Fruit fly (Drosophila melanogaster) whole organism, embryonic: ENCODE data around the gene dock.
A peak's percentile ranks its signal among the peaks of the same experiment; 100 is the strongest.

Experiments
- Adf1 ChIP-seq: fragments of 200-800 bp; sonication (Bioruptor generic); IDR thresholded peaks from 2 replicates; pipeline ENCODE4 v1.3.6; 2022; ENCODE audit warnings: missing biosample characterization, missing genetic modification characterization
- Atf-2 ChIP-seq: fragments of 200-800 bp; sonication (Bioruptor generic); optimal IDR thresholded peaks from 2 replicates; lab custom pipeline; 2016; ENCODE audit warnings: missing biosample characterization, missing genetic modification characterization
- BEAF-32 ChIP-seq: fragments of 200-800 bp; sonication (Bioruptor generic); optimal IDR thresholded peaks from 3 replicates; lab custom pipeline; 2017; ENCODE audit warnings: missing biosample characterization, missing genetic modification characterization, mild to moderate bottlenecking, moderate library complexity, missing genetic modification reagents
- Bdp1 ChIP-seq: fragments of 200-800 bp; sonication (Bioruptor generic); optimal IDR thresholded peaks from 3 replicates; lab custom pipeline; 2016; ENCODE audit warnings: missing biosample characterization, missing genetic modification characterization
- BtbVII ChIP-seq: fragments of 200-800 bp; sonication (Bioruptor generic); optimal IDR thresholded peaks from 3 replicates; lab custom pipeline; 2017; ENCODE audit warnings: missing biosample characterization, mild to moderate bottlenecking, missing genetic modification characterization
- CG10462 ChIP-seq: fragments of 200-800 bp; sonication (Bioruptor generic); optimal IDR thresholded peaks from 2 replicates; lab custom pipeline; 2016; ENCODE audit warnings: missing biosample characterization, missing genetic modification characterization
- CG11504 ChIP-seq: fragments of 200-800 bp; sonication (Bioruptor generic); optimal IDR thresholded peaks from 3 replicates; lab custom pipeline; 2019; ENCODE audit warnings: missing biosample characterization, mild to moderate bottlenecking, missing genetic modification characterization, moderate library complexity
- CG12942 ChIP-seq: fragments of 200-800 bp; sonication (Bioruptor generic); optimal IDR thresholded peaks from 3 replicates; lab custom pipeline; 2016; ENCODE audit warnings: missing biosample characterization, missing genetic modification characterization
- CG14667 ChIP-seq: fragments of 200-800 bp; sonication (Bioruptor generic); IDR thresholded peaks from 2 replicates; pipeline ENCODE4 v1.3.6; 2022; ENCODE audit warnings: missing biosample characterization, missing genetic modification characterization
- CG15696 ChIP-seq: fragments of 200-800 bp; sonication (Bioruptor generic); optimal IDR thresholded peaks from 2 replicates; lab custom pipeline; 2019; ENCODE audit warnings: missing biosample characterization, mild to moderate bottlenecking, missing genetic modification characterization, moderate library complexity
- CG2712 ChIP-seq: fragments of 200-800 bp; optimal IDR thresholded peaks from 3 replicates; lab custom pipeline; 2019; ENCODE audit warnings: missing biosample characterization, mild to moderate bottlenecking, missing genetic modification characterization, moderate library complexity
- CG31224 ChIP-seq: fragments of 200-800 bp; sonication (Bioruptor generic); IDR thresholded peaks from 2 replicates; pipeline ENCODE4 v1.3.6; 2022; ENCODE audit warnings: missing biosample characterization, missing genetic modification characterization
- CG33557 ChIP-seq: fragments of 200-800 bp; sonication (Bioruptor generic); optimal IDR thresholded peaks from 2 replicates; lab custom pipeline; 2019; ENCODE audit warnings: missing biosample characterization, mild to moderate bottlenecking, missing genetic modification characterization, moderate library complexity
- CG3995 ChIP-seq: fragments of 200-800 bp; sonication (Bioruptor generic); optimal IDR thresholded peaks from 3 replicates; lab custom pipeline; 2016; ENCODE audit warnings: missing biosample characterization, missing genetic modification characterization
- CG4854 ChIP-seq: fragments of 200-800 bp; sonication (Bioruptor generic); optimal IDR thresholded peaks from 2 replicates; lab custom pipeline; 2016; ENCODE audit warnings: missing biosample characterization, missing genetic modification characterization, inconsistent platforms
- CG6654 ChIP-seq: fragments of 200-800 bp; sonication (Bioruptor generic); optimal IDR thresholded peaks from 2 replicates; lab custom pipeline; 2017; ENCODE audit warnings: missing biosample characterization, mild to moderate bottlenecking, missing genetic modification characterization
- CG7786 ChIP-seq: fragments of 200-800 bp; sonication (Bioruptor generic); optimal IDR thresholded peaks from 2 replicates; lab custom pipeline; 2016; ENCODE audit warnings: missing biosample characterization, missing genetic modification characterization
- CG8944 ChIP-seq: fragments of 200-800 bp; sonication (Bioruptor generic); optimal IDR thresholded peaks from 3 replicates; lab custom pipeline; 2016; ENCODE audit warnings: missing biosample characterization, missing genetic modification characterization
- CG9797 ChIP-seq: fragments of 200-800 bp; sonication (Bioruptor generic); optimal IDR thresholded peaks from 3 replicates; lab custom pipeline; 2018; ENCODE audit warnings: missing biosample characterization, mild to moderate bottlenecking, missing genetic modification characterization
- CTCF ChIP-seq: fragments of 200-800 bp; sonication (Bioruptor generic); optimal IDR thresholded peaks from 2 replicates; lab custom pipeline; 2017; ENCODE audit warnings: missing biosample characterization, mild to moderate bottlenecking, missing genetic modification characterization, moderate library complexity
- CkIIα-i1 ChIP-seq: fragments of 200-800 bp; sonication (Bioruptor generic); IDR thresholded peaks from 2 replicates; pipeline ENCODE4 v1.3.6; 2022; ENCODE audit warnings: missing biosample characterization, missing genetic modification characterization
- Deaf1 ChIP-seq: fragments of 200-800 bp; optimal IDR thresholded peaks from 3 replicates; lab custom pipeline; 2019; ENCODE audit warnings: missing biosample characterization, mild to moderate bottlenecking, missing genetic modification characterization, moderate library complexity
- Dek ChIP-seq: fragments of 200-800 bp; sonication (Bioruptor generic); optimal IDR thresholded peaks from 3 replicates; lab custom pipeline; 2019; ENCODE audit warnings: missing biosample characterization, mild to moderate bottlenecking, missing genetic modification characterization, moderate library complexity
- Dref ChIP-seq: fragments of 200-800 bp; sonication (Bioruptor generic); IDR thresholded peaks from 2 replicates; pipeline ENCODE4 v1.3.6; 2022; ENCODE audit warnings: missing biosample characterization, missing genetic modification characterization
- Drgx ChIP-seq: fragments of 200-800 bp; sonication (Bioruptor generic); IDR thresholded peaks from 2 replicates; pipeline ENCODE4 v1.3.6; 2022; ENCODE audit warnings: missing biosample characterization, missing genetic modification characterization
- HHEX ChIP-seq: fragments of 200-800 bp; sonication (Bioruptor generic); optimal IDR thresholded peaks from 3 replicates; lab custom pipeline; 2017; ENCODE audit warnings: missing biosample characterization, mild to moderate bottlenecking, missing genetic modification characterization, missing genetic modification reagents
- Hey ChIP-seq: fragments of 200-800 bp; sonication (Bioruptor generic); optimal IDR thresholded peaks from 3 replicates; lab custom pipeline; 2018; ENCODE audit warnings: missing biosample characterization, mild to moderate bottlenecking, missing genetic modification characterization
- Nf-YB ChIP-seq: fragments of 200-800 bp; sonication (Bioruptor generic); optimal IDR thresholded peaks from 3 replicates; lab custom pipeline; 2019; ENCODE audit warnings: missing biosample characterization, mild to moderate bottlenecking, missing genetic modification characterization, moderate library complexity
- Opbp ChIP-seq: fragments of 200-800 bp; sonication (Bioruptor generic); IDR thresholded peaks from 3 replicates; pipeline ENCODE4 v1.3.6; 2022; ENCODE audit warnings: missing biosample characterization, missing genetic modification characterization; ENCODE audit not compliant: partially characterized antibody
- Poxn ChIP-seq: fragments of 200-800 bp; sonication (Bioruptor generic); IDR thresholded peaks from 2 replicates; pipeline ENCODE4 v1.3.6; 2022; ENCODE audit warnings: missing biosample characterization, missing genetic modification characterization
- Six4 ChIP-seq: fragments of 200-800 bp; sonication (Bioruptor generic); optimal IDR thresholded peaks from 2 replicates; lab custom pipeline; 2016; ENCODE audit warnings: missing biosample characterization, missing genetic modification characterization
- Ssrp ChIP-seq: fragments of 200-800 bp; sonication (Bioruptor generic); optimal IDR thresholded peaks from 2 replicates; lab custom pipeline; 2018; ENCODE audit warnings: missing biosample characterization, mild to moderate bottlenecking, missing genetic modification characterization, moderate library complexity
- Usf ChIP-seq: fragments of 200-800 bp; sonication (Bioruptor generic); optimal IDR thresholded peaks from 2 replicates; lab custom pipeline; 2017; ENCODE audit warnings: missing genotype, missing biosample characterization, missing genetic modification characterization
- Vsx1 ChIP-seq: fragments of 200-800 bp; sonication (Bioruptor generic); optimal IDR thresholded peaks from 2 replicates; lab custom pipeline; 2017; ENCODE audit warnings: missing biosample characterization, mild to moderate bottlenecking, missing genetic modification characterization, missing genetic modification reagents
- al ChIP-seq: fragments of 200-800 bp; sonication (Bioruptor generic); IDR thresholded peaks from 2 replicates; pipeline ENCODE4 v1.3.6; 2022; ENCODE audit warnings: missing biosample characterization, missing genetic modification characterization
- bsh ChIP-seq, 2 experiments: fragments of 200-800 bp; sonication (Bioruptor generic); optimal IDR thresholded peaks; 2 replicates each; lab custom pipeline; 2017 to 2018; ENCODE audit warnings: mild to moderate bottlenecking in 2 of 2, missing biosample characterization in 2 of 2, missing genetic modification characterization in 2 of 2, moderate library complexity in 1 of 2
- cg ChIP-seq: fragments of 200-800 bp; sonication (Bioruptor generic); optimal IDR thresholded peaks from 3 replicates; lab custom pipeline; 2019; ENCODE audit warnings: missing biosample characterization, mild to moderate bottlenecking, missing genetic modification characterization, moderate library complexity
- gsb-n ChIP-seq: fragments of 200-800 bp; sonication (Bioruptor generic); optimal IDR thresholded peaks from 3 replicates; lab custom pipeline; 2018; ENCODE audit warnings: missing biosample characterization, mild to moderate bottlenecking, missing genetic modification characterization
- hth ChIP-seq: fragments of >200 bp; optimal IDR thresholded peaks from 2 replicates; lab custom pipeline; 2017; ENCODE audit warnings: inconsistent platforms
- klu ChIP-seq: fragments of 200-800 bp; sonication (Bioruptor generic); IDR thresholded peaks from 2 replicates; pipeline ENCODE4 v1.3.6; 2022; ENCODE audit warnings: missing biosample characterization, missing genetic modification characterization
- lab ChIP-seq: fragments of 200-800 bp; sonication (Bioruptor generic); optimal IDR thresholded peaks from 3 replicates; lab custom pipeline; 2017; ENCODE audit warnings: missing biosample characterization, missing genetic modification characterization, mild to moderate bottlenecking, moderate library complexity, missing genetic modification reagents
- lmd ChIP-seq: fragments of 200-800 bp; sonication (Bioruptor generic); IDR thresholded peaks from 2 replicates; pipeline ENCODE4 v1.3.6; 2022; ENCODE audit warnings: missing biosample characterization, missing genetic modification characterization
- lola ChIP-seq, 3 experiments: fragments of >200 bp in 2 of 3; fragments of 200-800 bp in 1 of 3; sonication (Bioruptor generic) in 1 of 3; optimal IDR thresholded peaks; 2 replicates each; lab custom pipeline; 2017 to 2019; ENCODE audit warnings: missing biosample characterization in 3 of 3, missing genetic modification characterization in 3 of 3, mild to moderate bottlenecking in 1 of 3, moderate library complexity in 1 of 3
- nerfin-2 ChIP-seq: fragments of 200-800 bp; sonication (Bioruptor generic); IDR thresholded peaks from 2 replicates; pipeline ENCODE4 v1.3.6; 2022; ENCODE audit warnings: missing biosample characterization, missing genetic modification characterization; ENCODE audit not compliant: partially characterized antibody
- odd ChIP-seq: fragments of 200-800 bp; sonication (Bioruptor generic); optimal IDR thresholded peaks from 2 replicates; lab custom pipeline; 2017; ENCODE audit warnings: missing biosample characterization, mild to moderate bottlenecking, missing genetic modification characterization
- p53 ChIP-seq: fragments of 200-800 bp; sonication (Bioruptor generic); optimal IDR thresholded peaks from 2 replicates; lab custom pipeline; 2016; ENCODE audit warnings: missing biosample characterization, missing genetic modification characterization
- pita ChIP-seq: fragments of 200-800 bp; sonication (Bioruptor generic); optimal IDR thresholded peaks from 2 replicates; lab custom pipeline; 2017; ENCODE audit warnings: missing biosample characterization, mild to moderate bottlenecking, missing genetic modification characterization
- salm ChIP-seq: fragments of 200-800 bp; sonication (Bioruptor generic); optimal IDR thresholded peaks from 2 replicates; lab custom pipeline; 2018; ENCODE audit warnings: missing biosample characterization, mild to moderate bottlenecking, missing genetic modification characterization
- sima ChIP-seq: fragments of 200-800 bp; sonication (Bioruptor generic); optimal IDR thresholded peaks from 2 replicates; lab custom pipeline; 2016; ENCODE audit warnings: missing biosample characterization, missing genetic modification characterization
- tup ChIP-seq: fragments of 200-800 bp; sonication (Bioruptor generic); optimal IDR thresholded peaks from 2 replicates; lab custom pipeline; 2016; ENCODE audit warnings: missing biosample characterization, mild to moderate bottlenecking, missing genetic modification characterization, moderate library complexity
- twi ChIP-seq: fragments of 200-800 bp; optimal IDR thresholded peaks from 2 replicates; lab custom pipeline; 2019; ENCODE audit warnings: missing biosample characterization, mild to moderate bottlenecking, missing genetic modification characterization, moderate library complexity

dock gene

DNA sequence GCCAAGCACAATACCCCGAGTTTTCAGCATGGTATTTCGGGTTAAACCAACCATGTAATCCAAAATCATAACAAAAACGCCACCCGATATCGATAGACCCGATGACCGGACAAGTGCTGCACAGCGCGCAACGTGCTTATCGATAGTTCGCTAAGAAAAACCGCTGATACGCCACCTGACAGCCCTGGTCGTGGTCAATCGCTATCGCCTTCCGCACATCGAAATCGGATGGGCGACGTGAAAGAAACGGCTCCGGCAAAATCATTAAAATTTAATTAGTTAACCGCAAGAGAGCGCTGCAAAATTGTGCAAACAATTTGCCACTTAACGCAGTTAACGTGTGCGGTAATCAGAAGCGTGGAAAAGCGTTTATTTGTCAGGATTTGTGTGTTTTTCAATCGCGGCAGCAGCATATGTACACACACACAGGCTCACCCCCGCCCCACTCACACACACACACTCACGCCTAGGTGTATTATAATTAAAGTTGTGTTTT is at the start of gene dock, which contains the start of gene CG3862 (continued):
- peak in 1 of 3 experiments; percentile 1 for TF ChIP-seq lola (GFP tag; optimal IDR thresholded peaks at IDR 0.05; lab: Kevin White, UChicago)
- no peak for TF ChIP-seq Drgx
- TF ChIP-seq CG9797: peak; percentile 58
- peak; percentile 40 for TF ChIP-seq CG11504 (tag; lab: Kevin White, UChicago)
- peak; percentile 19 for TF ChIP-seq gsb-n
- no peak for TF ChIP-seq CG15696
- no peak for TF ChIP-seq hth (lab: Kevin White, UChicago)
- TF ChIP-seq CG10462 (GFP tag; lab: Kevin White, UChicago): no peak
- peak; percentile 97 for TF ChIP-seq Opbp (GFP tag; lab: Robert Waterston, UW)
- TF ChIP-seq nerfin-2: peak; percentile 97
- TF ChIP-seq Hey: no peak
- peak; percentile 66 for TF ChIP-seq CTCF (GFP tag; lab: Kevin White, UChicago)
- no peak for TF ChIP-seq Vsx1 (GFP tag; lab: Kevin White, UChicago)
- peak; percentile 67 for TF ChIP-seq BtbVII
- TF ChIP-seq CG3995: no peak
- peak; percentile 50 for TF ChIP-seq CG7786 (GFP tag; lab: Kevin White, UChicago)
- no peak for TF ChIP-seq sima (GFP tag; lab: Kevin White, UChicago)
- no peak for TF ChIP-seq salm (tag; lab: Kevin White, UChicago)
- no peak for TF ChIP-seq Usf (GFP tag; lab: Kevin White, UChicago)
- TF ChIP-seq Ssrp (tag; lab: Kevin White, UChicago): no peak
- TF ChIP-seq cg: peak; percentile 95
- peak; percentile 28; the same call in 1 of the 2 replicates for TF ChIP-seq lmd (GFP tag; lab: Robert Waterston, UW)
- TF ChIP-seq tup: no peak
- TF ChIP-seq CG8944 (GFP tag; lab: Kevin White, UChicago): peak; percentile 22
- peak; percentile 30; the same call in 1 of the 2 replicates for TF ChIP-seq CG31224 (GFP tag; lab: Robert Waterston, UW)
- TF ChIP-seq Atf-2 (GFP tag; lab: Kevin White, UChicago): peak; percentile 10
- peak; percentile 23 for TF ChIP-seq Nf-YB
- TF ChIP-seq Six4 (GFP tag; lab: Kevin White, UChicago): peak; percentile 17
- TF ChIP-seq Adf1 (GFP tag; lab: Robert Waterston, UW): no peak
- TF ChIP-seq Bdp1 (GFP tag; lab: Kevin White, UChicago): peak; percentile 45
- TF ChIP-seq CG12942 (GFP tag; lab: Kevin White, UChicago): no peak
- TF ChIP-seq twi (tag; lab: Kevin White, UChicago): no peak
- TF ChIP-seq odd (GFP tag; lab: Kevin White, UChicago): no peak
- peak; percentile 69 for TF ChIP-seq p53 (GFP tag; lab: Kevin White, UChicago)
- peak; percentile 36 for TF ChIP-seq Dek (tag; lab: Kevin White, UChicago)
- no peak for TF ChIP-seq Poxn (GFP tag; lab: Robert Waterston, UW)
- TF ChIP-seq CG33557: peak; percentile 34
- peak; percentile 7 to 46 for TF ChIP-seq bsh (GFP tag; optimal IDR thresholded peaks at IDR 0.05; lab: Kevin White, UChicago)
- no peak for TF ChIP-seq pita
- peak; percentile 95 for TF ChIP-seq BEAF-32 (GFP tag; lab: Kevin White, UChicago)
- TF ChIP-seq CG14667 (GFP tag; lab: Robert Waterston, UW): no peak
- no peak for TF ChIP-seq CkIIα-i1
- peak; percentile 81 for TF ChIP-seq lab (GFP tag; lab: Kevin White, UChicago)
- TF ChIP-seq al: 0 out of 2 replicates have a peak, but pooled peaks have one; percentile 33
- no peak for TF ChIP-seq HHEX (GFP tag; lab: Kevin White, UChicago)
- TF ChIP-seq CG4854 (GFP tag; lab: Kevin White, UChicago): peak; percentile 40
- peak; percentile 45 for TF ChIP-seq CG2712
- no peak for TF ChIP-seq CG6654 (GFP tag; lab: Kevin White, UChicago)
- TF ChIP-seq Deaf1 (tag; lab: Kevin White, UChicago): peak; percentile 13
- no peak for TF ChIP-seq klu (GFP tag; lab: Robert Waterston, UW)
- peak; percentile 100 for TF ChIP-seq Dref
